Fruit fly (Drosophila melanogaster): ENCODE results near the gene wam.

DNA sequence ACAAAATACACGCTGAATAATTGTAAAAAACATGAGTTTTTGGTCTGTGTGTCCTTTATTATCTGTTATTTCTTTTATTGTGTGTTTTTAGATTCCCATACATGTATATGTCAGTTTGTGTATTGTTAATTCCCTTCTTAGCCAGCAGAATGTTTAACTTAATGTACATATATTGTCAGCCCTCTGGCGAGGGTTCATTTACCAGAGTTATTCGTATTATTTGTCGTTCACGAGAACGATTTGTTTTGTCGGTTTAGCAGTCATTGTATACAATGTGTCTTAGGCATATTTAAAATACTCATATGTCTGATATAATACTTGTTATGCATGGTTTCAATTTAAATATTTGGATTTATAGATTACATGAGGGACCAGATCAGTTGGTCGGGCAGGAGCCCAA is 27.3 kb downstream of the wam start:
- no peak for TF ChIP-seq Abd-B (GFP tag; optimal IDR thresholded peaks at IDR 0.05)
- no peak for TF ChIP-seq Jra (GFP tag; optimal IDR thresholded peaks at IDR 0.05)
- no peak for TF ChIP-seq OdsH (GFP tag; optimal IDR thresholded peaks at IDR 0.05)
- TF ChIP-seq Mio (GFP tag; optimal IDR thresholded peaks at IDR 0.05), result no peak
